Worm (Caenorhabditis elegans) whole organism, L2 larva: ENCODE results near the gene fbxb-21.

Source experiments
- lsy-2 ChIP-seq, 2 experiments: fragments of 150-350 bp in 1 of 2; sonication (generic microtip) in 1 of 2; optimal IDR thresholded peaks; 2 replicates each; lab custom pipeline; 2014 to 2017; ENCODE audit warnings: missing biosample characterization in 2 of 2, missing genetic modification characterization in 2 of 2
- nhr-11 ChIP-seq: fragments of 150-350 bp; optimal IDR thresholded peaks from 2 replicates; lab custom pipeline; 2014; ENCODE audit warnings: missing biosample characterization, missing genetic modification characterization
- nhr-25 ChIP-seq: fragments of 150-350 bp; sonication (generic microtip); optimal IDR thresholded peaks from 3 replicates; lab custom pipeline; 2014; ENCODE audit warnings: missing biosample characterization, missing genetic modification characterization
- nhr-6 ChIP-seq: fragments of 150-350 bp; optimal IDR thresholded peaks from 2 replicates; lab custom pipeline; 2014; ENCODE audit warnings: missing biosample characterization, missing genetic modification characterization
- snpc-4 ChIP-seq: fragments of 150-350 bp; optimal IDR thresholded peaks from 2 replicates; lab custom pipeline; 2014; ENCODE audit warnings: missing biosample characterization, missing genetic modification characterization
- unc-39 ChIP-seq: fragments of 150-350 bp; optimal IDR thresholded peaks from 2 replicates; lab custom pipeline; 2014; ENCODE audit warnings: missing biosample characterization, missing genetic modification characterization
- zag-1 ChIP-seq: fragments of 150-350 bp; optimal IDR thresholded peaks from 2 replicates; lab custom pipeline; 2014; ENCODE audit warnings: missing biosample characterization, missing genetic modification characterization

DNA sequence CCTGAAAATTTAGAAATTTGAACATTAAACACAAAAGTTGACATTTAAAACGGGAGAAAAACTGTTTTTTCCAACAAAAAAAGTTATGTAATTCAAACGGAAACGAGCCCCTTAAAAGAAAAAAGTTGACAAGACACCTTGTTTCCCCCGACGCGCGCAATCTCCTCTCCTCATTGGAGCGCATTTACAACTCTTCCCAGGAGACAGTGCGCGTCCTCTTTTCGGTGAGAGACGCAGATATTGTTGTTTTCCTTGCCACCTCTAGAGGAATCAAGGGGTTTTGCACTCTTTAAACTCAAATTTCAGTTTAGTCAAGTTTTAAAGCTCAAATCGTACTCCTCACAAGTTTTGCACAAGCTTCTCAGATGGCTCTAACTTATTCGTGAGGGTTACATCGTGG is 47.2 kb upstream of the fbxb-21 start, which contains the start of gene F58E1.13:
- TF ChIP-seq unc-39, result no peak
- TF ChIP-seq zag-1 (tag; lab: Kevin White, UChicago), result no peak
- TF ChIP-seq nhr-11 (tag; lab: Kevin White, UChicago), result no peak
- TF ChIP-seq snpc-4 (tag; lab: Kevin White, UChicago), result no peak
- TF ChIP-seq lsy-2 (tag; optimal IDR thresholded peaks at IDR 0.05; lab: Kevin White, UChicago), result no peak
- TF ChIP-seq nhr-25 (tag; lab: Kevin White, UChicago), result no peak
- no peak for TF ChIP-seq nhr-6
